Fruit fly (Drosophila melanogaster) whole organism: Measurements from ENCODE around the gene mGluR.

Experiments
- EcR ChIP-seq, 2 experiments: fragments of >200 bp; optimal IDR thresholded peaks; 2 replicates each; lab custom pipeline; 2017; ENCODE audit warnings: missing biosample characterization in 2 of 2, missing genetic modification characterization in 2 of 2, missing genetic modification reagents in 2 of 2
- pan ChIP-seq: fragments of >200 bp; optimal IDR thresholded peaks from 2 replicates; lab custom pipeline; 2017

DNA sequence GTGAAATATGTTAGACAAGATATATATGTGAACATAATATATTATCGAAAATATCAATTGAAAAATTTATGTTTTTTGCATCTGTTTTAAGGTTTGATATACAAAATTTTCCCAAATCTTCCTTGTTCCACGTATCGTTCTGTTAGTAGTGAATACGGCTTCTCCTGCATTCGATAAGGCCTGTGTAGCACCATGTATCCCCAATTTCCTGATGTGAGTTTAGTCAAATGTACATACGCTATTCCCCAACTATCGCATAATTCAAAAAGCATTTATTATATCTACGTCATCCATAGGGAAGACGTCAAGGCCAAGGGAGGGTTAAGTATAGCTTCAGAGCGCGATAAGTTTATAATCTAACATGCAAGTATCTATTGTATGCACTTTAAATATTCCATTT lies 32.0 kb upstream of the mGluR start:
- no peak for TF ChIP-seq EcR (GFP tag; optimal IDR thresholded peaks at IDR 0.05; lab: Kevin White, UChicago)
- TF ChIP-seq pan (lab: Kevin White, UChicago): no peak
